Worm (Caenorhabditis elegans) whole organism, early embryonic: ENCODE results near the gene T21C9.13.

Experiments used
- B0310.2 ChIP-seq: sonication (generic microtip); optimal IDR thresholded peaks from 2 replicates; lab custom pipeline; 2016; ENCODE audit warnings: mild to moderate bottlenecking, missing genetic modification characterization, missing compliant biosample characterization
- F13C5.2 ChIP-seq: sonication (generic microtip); optimal IDR thresholded peaks from 2 replicates; lab custom pipeline; 2017; ENCODE audit warnings: mild to moderate bottlenecking, missing genetic modification characterization, inconsistent platforms, missing compliant biosample characterization
- aly-1 ChIP-seq: sonication (generic microtip); optimal IDR thresholded peaks from 2 replicates; lab custom pipeline; 2016; ENCODE audit warnings: missing genetic modification characterization, missing compliant biosample characterization
- ama-1 ChIP-seq: fragments of 150-350 bp; optimal IDR thresholded peaks from 2 replicates; lab custom pipeline; 2014
- ceh-13 ChIP-seq: fragments of 200-800 bp; sonication (Bioruptor generic); optimal IDR thresholded peaks from 2 replicates; lab custom pipeline; 2018; ENCODE audit warnings: mild to moderate bottlenecking, missing genetic modification characterization, missing compliant biosample characterization
- ceh-36 ChIP-seq: sonication (generic microtip); optimal IDR thresholded peaks from 2 replicates; lab custom pipeline; 2016; ENCODE audit warnings: missing genetic modification characterization, inconsistent platforms, missing compliant biosample characterization
- ets-7 ChIP-seq: sonication (generic microtip); optimal IDR thresholded peaks from 2 replicates; lab custom pipeline; 2016; ENCODE audit warnings: missing genotype, missing genetic modification characterization, missing compliant biosample characterization
- flt-1 ChIP-seq: fragments of 200-800 bp; sonication (Bioruptor generic); IDR thresholded peaks from 2 replicates; pipeline ENCODE4 v1.3.6; 2022; ENCODE audit warnings: missing genetic modification characterization, missing compliant biosample characterization
- hmbx-1 ChIP-seq: sonication (generic microtip); optimal IDR thresholded peaks from 2 replicates; lab custom pipeline; 2016; ENCODE audit warnings: mild to moderate bottlenecking, missing genetic modification characterization, missing compliant biosample characterization
- hmg-4 ChIP-seq: fragments of 200-800 bp; sonication (Bioruptor generic); optimal IDR thresholded peaks from 2 replicates; lab custom pipeline; 2018; ENCODE audit warnings: mild to moderate bottlenecking, missing genetic modification characterization, missing compliant biosample characterization
- hnd-1 ChIP-seq: sonication (generic microtip); optimal IDR thresholded peaks from 2 replicates; lab custom pipeline; 2016; ENCODE audit warnings: missing genetic modification characterization, missing compliant biosample characterization
- pes-1 ChIP-seq: fragments of 200-800 bp; sonication (Bioruptor generic); IDR thresholded peaks from 2 replicates; pipeline ENCODE4 v1.3.6; 2022; ENCODE audit warnings: missing genetic modification reagents, missing genetic modification characterization, missing compliant biosample characterization
- scrt-1 ChIP-seq: fragments of 200-800 bp; sonication (Bioruptor generic); IDR thresholded peaks from 2 replicates; pipeline ENCODE4 v1.3.6; 2022; ENCODE audit warnings: missing genetic modification characterization, missing compliant biosample characterization
- sea-1 ChIP-seq: fragments of 200-800 bp; sonication (Bioruptor generic); conservative IDR thresholded peaks from 2 replicates; pipeline ENCODE4 v1.3.6; 2022; ENCODE audit warnings: missing genetic modification characterization, missing compliant biosample characterization
- tbx-11 ChIP-seq: fragments of 200-800 bp; sonication (Bioruptor generic); IDR thresholded peaks from 2 replicates; pipeline ENCODE4 v1.3.6; 2022; ENCODE audit warnings: missing genetic modification characterization, missing compliant biosample characterization
- tbx-37 ChIP-seq: fragments of 200-800 bp; sonication (Bioruptor generic); conservative IDR thresholded peaks from 2 replicates; pipeline ENCODE4 v1.3.6; 2022; ENCODE audit warnings: missing genetic modification reagents, missing genetic modification characterization, missing compliant biosample characterization
- tra-4 ChIP-seq: sonication (generic microtip); optimal IDR thresholded peaks from 2 replicates; lab custom pipeline; 2017; ENCODE audit warnings: missing genetic modification characterization, missing compliant biosample characterization

T21C9.13 gene

ce11 chrV:10560621-10561020 is 36.4 kb upstream of the T21C9.13 start, which contains the start of gene col-152:
Gene col-152 (plus strand): TSS chrV:10560921.
- TF ChIP-seq tbx-11 (GFP tag; lab: Robert Waterston, UW) = no peak
- no peak for TF ChIP-seq ets-7 (tag; lab: Kevin White, UChicago)
- no peak for TF ChIP-seq ama-1 (lab: Kevin White, UChicago)
- no peak for TF ChIP-seq tra-4 (tag; lab: Kevin White, UChicago)
- TF ChIP-seq ceh-36 = no peak
- no peak for TF ChIP-seq flt-1 (GFP tag; lab: Robert Waterston, UW)
- no peak for TF ChIP-seq F13C5.2 (tag; lab: Kevin White, UChicago)
- no peak for TF ChIP-seq ceh-13 (GFP tag; lab: Kevin White, UChicago)

ce11 chrV:10561632-10562031 is 35.4 kb upstream of the T21C9.13 start:
- TF ChIP-seq pes-1 (GFP tag; lab: Robert Waterston, UW) = no peak
- no peak for TF ChIP-seq ceh-13 (GFP tag; lab: Kevin White, UChicago)
- no peak for TF ChIP-seq tra-4 (tag; lab: Kevin White, UChicago)

ce11 chrV:10562817-10563216 is 34.2 kb upstream of the T21C9.13 start:
- no peak for TF ChIP-seq ama-1 (lab: Kevin White, UChicago)
- TF ChIP-seq aly-1 = no peak
- no peak for TF ChIP-seq tbx-37 (GFP tag; lab: Robert Waterston, UW)
- no peak for TF ChIP-seq ets-7 (tag; lab: Kevin White, UChicago)
- no peak for TF ChIP-seq flt-1 (GFP tag; lab: Robert Waterston, UW)
- no peak for TF ChIP-seq pes-1 (GFP tag; lab: Robert Waterston, UW)
- no peak for TF ChIP-seq ceh-13 (GFP tag; lab: Kevin White, UChicago)
- no peak for TF ChIP-seq F13C5.2 (tag; lab: Kevin White, UChicago)
- TF ChIP-seq hnd-1 (tag; lab: Kevin White, UChicago) = no peak
- no peak for TF ChIP-seq hmg-4
- no peak for TF ChIP-seq B0310.2 (tag; lab: Kevin White, UChicago)
- no peak for TF ChIP-seq scrt-1 (GFP tag; lab: Robert Waterston, UW)

- TF ChIP-seq pes-1 (GFP tag; lab: Robert Waterston, UW) (no peak), ama-1 (lab: Kevin White, UChicago) (no peak), aly-1 (no peak), tra-4 (tag; lab: Kevin White, UChicago) (no peak), sea-1 (GFP tag; lab: Robert Waterston, UW) (no peak), tbx-11 (GFP tag; lab: Robert Waterston, UW) (no peak), B0310.2 (tag; lab: Kevin White, UChicago) (no peak), flt-1 (GFP tag; lab: Robert Waterston, UW) (no peak), hnd-1 (tag; lab: Kevin White, UChicago) (no peak)
These were observed 32.9 kb upstream of the T21C9.13 start for ce11 chrV:10564140-10564539.

- TF ChIP-seq F13C5.2 (tag; lab: Kevin White, UChicago) (no peak), B0310.2 (tag; lab: Kevin White, UChicago) (no peak), tbx-37 (GFP tag; lab: Robert Waterston, UW) (no peak), flt-1 (GFP tag; lab: Robert Waterston, UW) (no peak), ets-7 (tag; lab: Kevin White, UChicago) (no peak), hnd-1 (tag; lab: Kevin White, UChicago) (no peak), aly-1 (no peak), pes-1 (GFP tag; lab: Robert Waterston, UW) (no peak), tra-4 (tag; lab: Kevin White, UChicago) (no peak), ceh-36 (no peak), hmg-4 (no peak), ama-1 (lab: Kevin White, UChicago) (no peak), ceh-13 (GFP tag; lab: Kevin White, UChicago) (no peak), hmbx-1 (no peak), tbx-11 (GFP tag; lab: Robert Waterston, UW) (no peak), sea-1 (GFP tag; lab: Robert Waterston, UW) (no peak), scrt-1 (GFP tag; lab: Robert Waterston, UW) (no peak)
These were observed 32.2 kb upstream of the T21C9.13 start, which contains the start of gene cat-4 for ce11 chrV:10564830-10565365. Gene cat-4 (plus strand): TSS chrV:10564880.

- TF ChIP-seq hmg-4 (no peak), tbx-11 (GFP tag; lab: Robert Waterston, UW) (no peak), tbx-37 (GFP tag; lab: Robert Waterston, UW) (no peak), hmbx-1 (no peak), ets-7 (tag; lab: Kevin White, UChicago) (no peak), ama-1 (lab: Kevin White, UChicago) (no peak), pes-1 (GFP tag; lab: Robert Waterston, UW) (no peak), scrt-1 (GFP tag; lab: Robert Waterston, UW) (no peak), B0310.2 (tag; lab: Kevin White, UChicago) (no peak), tra-4 (tag; lab: Kevin White, UChicago) (no peak), flt-1 (GFP tag; lab: Robert Waterston, UW) (no peak), hnd-1 (tag; lab: Kevin White, UChicago) (no peak)
These were observed 28.6 kb upstream of the T21C9.13 start for ce11 chrV:10568496-10568895.

- TF ChIP-seq tra-4 (tag; lab: Kevin White, UChicago) (no peak), ets-7 (tag; lab: Kevin White, UChicago) (no peak), aly-1 (no peak), sea-1 (GFP tag; lab: Robert Waterston, UW) (no peak), scrt-1 (GFP tag; lab: Robert Waterston, UW) (no peak), hmbx-1 (no peak), ama-1 (lab: Kevin White, UChicago) (no peak), ceh-13 (GFP tag; lab: Kevin White, UChicago) (no peak), ceh-36 (no peak), tbx-11 (GFP tag; lab: Robert Waterston, UW) (no peak), B0310.2 (tag; lab: Kevin White, UChicago) (no peak), tbx-37 (GFP tag; lab: Robert Waterston, UW) (no peak), pes-1 (GFP tag; lab: Robert Waterston, UW) (no peak), flt-1 (GFP tag; lab: Robert Waterston, UW) (no peak)
These were observed 25.5 kb upstream of the T21C9.13 start for ce11 chrV:10571523-10571922.
